Fruit fly (Drosophila melanogaster) whole organism: ENCODE data around the gene awd.

Experiments
- CG8478 ChIP-seq: fragments of >200 bp; optimal IDR thresholded peaks from 2 replicates; lab custom pipeline; 2018; ENCODE audit warnings: inconsistent platforms
- psq ChIP-seq: fragments of >200 bp; optimal IDR thresholded peaks from 2 replicates; lab custom pipeline; 2017
- usp ChIP-seq: fragments of >200 bp; optimal IDR thresholded peaks from 2 replicates; lab custom pipeline; 2017; ENCODE audit warnings: missing biosample characterization, missing genetic modification characterization, mixed read lengths

dm6 chr3R:31700212-31700611 is 45.7 kb downstream of the awd start:
- TF ChIP-seq psq (lab: Kevin White, UChicago) (no peak), usp (GFP tag; lab: Kevin White, UChicago) (no peak), CG8478 (lab: Kevin White, UChicago) (no peak)
